Fruit fly (Drosophila melanogaster) whole organism, prepupa: ENCODE results near the gene eIF3e.

ENCODE experiments used
- Blimp-1 ChIP-seq: fragments of 200-800 bp; sonication (Bioruptor generic); optimal IDR thresholded peaks from 3 replicates; lab custom pipeline; 2017; ENCODE audit warnings: missing biosample characterization, missing genetic modification characterization, mild to moderate bottlenecking, moderate library complexity, missing genetic modification reagents
- CG10631 ChIP-seq: fragments of 200-800 bp; sonication (Bioruptor generic); optimal IDR thresholded peaks from 2 replicates; lab custom pipeline; 2016; ENCODE audit warnings: missing biosample characterization, missing genetic modification characterization
- CG10669 ChIP-seq: fragments of 200-800 bp; sonication (Bioruptor generic); optimal IDR thresholded peaks from 3 replicates; lab custom pipeline; 2018; ENCODE audit warnings: missing biosample characterization, mild to moderate bottlenecking, missing genetic modification characterization, moderate library complexity
- CG11294 ChIP-seq: fragments of 200-800 bp; sonication (Bioruptor generic); IDR thresholded peaks from 2 replicates; pipeline ENCODE4 v1.3.6; 2022; ENCODE audit warnings: missing biosample characterization, missing genetic modification characterization
- CG11762 ChIP-seq: fragments of 200-800 bp; sonication (Bioruptor generic); optimal IDR thresholded peaks from 3 replicates; lab custom pipeline; 2016; ENCODE audit warnings: missing biosample characterization, missing genetic modification characterization; ENCODE audit not compliant: insufficient read depth
- CG11902 ChIP-seq: fragments of 200-800 bp; sonication (Bioruptor generic); optimal IDR thresholded peaks from 3 replicates; lab custom pipeline; 2016; ENCODE audit warnings: missing biosample characterization, missing genetic modification characterization
- CG15336 ChIP-seq: fragments of 200-800 bp; sonication (Bioruptor generic); IDR thresholded peaks from 2 replicates; pipeline ENCODE4 v1.3.6; 2022; ENCODE audit warnings: missing biosample characterization, missing genetic modification characterization
- CG1621 ChIP-seq: fragments of 200-800 bp; sonication (Bioruptor generic); optimal IDR thresholded peaks from 3 replicates; lab custom pipeline; 2018; ENCODE audit warnings: missing biosample characterization, mild to moderate bottlenecking, missing genetic modification characterization
- CG3032 ChIP-seq: fragments of 200-800 bp; optimal IDR thresholded peaks from 2 replicates; lab custom pipeline; 2019; ENCODE audit warnings: missing biosample characterization, mild to moderate bottlenecking, missing genetic modification characterization, moderate library complexity
- CG34406 ChIP-seq: fragments of 200-800 bp; sonication (Bioruptor generic); optimal IDR thresholded peaks from 3 replicates; lab custom pipeline; 2016; ENCODE audit warnings: missing biosample characterization, missing genetic modification characterization
- CG3919 ChIP-seq: fragments of 200-800 bp; sonication (Bioruptor generic); optimal IDR thresholded peaks from 3 replicates; lab custom pipeline; 2016; ENCODE audit warnings: missing biosample characterization, missing genetic modification characterization
- CG4318 ChIP-seq: fragments of 200-800 bp; sonication (Bioruptor generic); optimal IDR thresholded peaks from 3 replicates; lab custom pipeline; 2017; ENCODE audit warnings: missing biosample characterization, mild to moderate bottlenecking, missing genetic modification characterization
- CG6163 ChIP-seq: fragments of 200-800 bp; sonication (Bioruptor generic); IDR thresholded peaks from 3 replicates; pipeline ENCODE4 v1.3.6; 2022; ENCODE audit warnings: missing biosample characterization, missing genetic modification characterization
- CG6276 ChIP-seq: fragments of 200-800 bp; sonication (Bioruptor generic); optimal IDR thresholded peaks from 2 replicates; lab custom pipeline; 2017; ENCODE audit warnings: missing biosample characterization, mild to moderate bottlenecking, missing genetic modification characterization
- CG6808 ChIP-seq: fragments of 200-800 bp; sonication (Bioruptor generic); optimal IDR thresholded peaks from 3 replicates; lab custom pipeline; 2017; ENCODE audit warnings: missing biosample characterization, missing genetic modification characterization, mild to moderate bottlenecking, moderate library complexity, missing genetic modification reagents
- CG7368 ChIP-seq: fragments of 200-800 bp; sonication (Bioruptor generic); optimal IDR thresholded peaks from 3 replicates; lab custom pipeline; 2016; ENCODE audit warnings: missing biosample characterization, missing genetic modification characterization
- CG8119 ChIP-seq: fragments of 200-800 bp; sonication (Bioruptor generic); IDR thresholded peaks from 3 replicates; pipeline ENCODE4 v1.3.6; 2022; ENCODE audit warnings: missing biosample characterization, missing genetic modification characterization
- CG8319 ChIP-seq: fragments of 200-800 bp; sonication (Bioruptor generic); optimal IDR thresholded peaks from 3 replicates; lab custom pipeline; 2016; ENCODE audit warnings: missing biosample characterization, missing genetic modification characterization
- CG8632 ChIP-seq: fragments of 200-800 bp; sonication (Bioruptor generic); optimal IDR thresholded peaks from 3 replicates; lab custom pipeline; 2016; ENCODE audit warnings: missing biosample characterization, missing genetic modification characterization
- Eip75B ChIP-seq: fragments of 200-800 bp; sonication (Bioruptor generic); optimal IDR thresholded peaks from 3 replicates; lab custom pipeline; 2016; ENCODE audit warnings: missing biosample characterization, missing genetic modification characterization
- Eip78C ChIP-seq: fragments of 200-800 bp; sonication (Bioruptor generic); peaks from one replicate; lab custom pipeline; 2016; ENCODE audit warnings: missing biosample characterization, missing genetic modification characterization
- Eip93F ChIP-seq: fragments of 200-800 bp; sonication (Bioruptor generic); optimal IDR thresholded peaks from 2 replicates; lab custom pipeline; 2016; ENCODE audit warnings: missing biosample characterization, mild to moderate bottlenecking, missing genetic modification characterization
- Ets96B ChIP-seq: fragments of 200-800 bp; optimal IDR thresholded peaks from 2 replicates; lab custom pipeline; 2019; ENCODE audit warnings: missing biosample characterization, mild to moderate bottlenecking, missing genetic modification characterization, moderate library complexity
- Gug ChIP-seq: fragments of 200-800 bp; sonication (Bioruptor generic); IDR thresholded peaks from 2 replicates; pipeline ENCODE4 v1.3.6; 2022; ENCODE audit warnings: missing biosample characterization, missing genetic modification characterization
- Hr4 ChIP-seq: fragments of 200-800 bp; sonication (Bioruptor generic); optimal IDR thresholded peaks from 3 replicates; lab custom pipeline; 2016; ENCODE audit warnings: missing biosample characterization, missing genetic modification characterization
- Met ChIP-seq: fragments of 200-800 bp; sonication (Bioruptor generic); optimal IDR thresholded peaks from 3 replicates; lab custom pipeline; 2016; ENCODE audit warnings: missing biosample characterization, missing genetic modification characterization
- OdsH ChIP-seq: fragments of 200-800 bp; sonication (Bioruptor generic); optimal IDR thresholded peaks from 3 replicates; lab custom pipeline; 2016; ENCODE audit warnings: missing biosample characterization, missing genetic modification characterization
- Smox ChIP-seq: fragments of 200-800 bp; sonication (Bioruptor generic); optimal IDR thresholded peaks from 3 replicates; lab custom pipeline; 2016; ENCODE audit warnings: missing biosample characterization, missing genetic modification characterization
- Sox102F ChIP-seq: fragments of 200-800 bp; sonication (Bioruptor generic); optimal IDR thresholded peaks from 2 replicates; lab custom pipeline; 2016; ENCODE audit warnings: missing biosample characterization, mild to moderate bottlenecking, missing genetic modification characterization
- achi ChIP-seq: fragments of 200-800 bp; sonication (Bioruptor generic); optimal IDR thresholded peaks from 3 replicates; lab custom pipeline; 2016; ENCODE audit warnings: missing biosample characterization, missing genetic modification characterization
- acj6 ChIP-seq: fragments of 200-800 bp; sonication (Bioruptor generic); optimal IDR thresholded peaks from 3 replicates; lab custom pipeline; 2016; ENCODE audit warnings: missing biosample characterization, missing genetic modification characterization
- cyc ChIP-seq: fragments of 200-800 bp; sonication (Bioruptor generic); optimal IDR thresholded peaks from 3 replicates; lab custom pipeline; 2016; ENCODE audit warnings: missing biosample characterization, missing genetic modification characterization
- dac ChIP-seq: fragments of 200-800 bp; sonication (Bioruptor generic); optimal IDR thresholded peaks from 2 replicates; lab custom pipeline; 2017; ENCODE audit warnings: missing biosample characterization, mild to moderate bottlenecking, missing genetic modification characterization
- esn ChIP-seq: fragments of 200-800 bp; sonication (Bioruptor generic); optimal IDR thresholded peaks from 2 replicates; lab custom pipeline; 2016; ENCODE audit warnings: missing biosample characterization, mild to moderate bottlenecking, missing genetic modification characterization, moderate library complexity
- fd59A ChIP-seq: fragments of 200-800 bp; sonication (Bioruptor generic); optimal IDR thresholded peaks from 2 replicates; lab custom pipeline; 2017; ENCODE audit warnings: missing biosample characterization, mild to moderate bottlenecking, missing genetic modification characterization, missing genetic modification reagents
- fd85E ChIP-seq: fragments of 200-800 bp; sonication (Bioruptor generic); optimal IDR thresholded peaks from 3 replicates; lab custom pipeline; 2016; ENCODE audit warnings: missing biosample characterization, missing genetic modification characterization
- fkh ChIP-seq: fragments of 200-800 bp; sonication (Bioruptor generic); optimal IDR thresholded peaks from 3 replicates; lab custom pipeline; 2017; ENCODE audit warnings: missing biosample characterization, mild to moderate bottlenecking, missing genetic modification characterization, moderate library complexity
- lz ChIP-seq: fragments of 200-800 bp; sonication (Bioruptor generic); optimal IDR thresholded peaks from 3 replicates; lab custom pipeline; 2016; ENCODE audit warnings: missing biosample characterization, missing genetic modification characterization
- net ChIP-seq: fragments of 200-800 bp; sonication (Bioruptor generic); optimal IDR thresholded peaks from 3 replicates; lab custom pipeline; 2016; ENCODE audit warnings: missing biosample characterization, missing genetic modification characterization
- pdm3 ChIP-seq: fragments of 200-800 bp; sonication (Bioruptor generic); optimal IDR thresholded peaks from 3 replicates; lab custom pipeline; 2016; ENCODE audit warnings: missing biosample characterization, missing genetic modification characterization
- salr ChIP-seq, 2 experiments: fragments of 200-800 bp; sonication (Bioruptor generic); optimal IDR thresholded peaks; 3 replicates each; lab custom pipeline; 2016 to 2018; ENCODE audit warnings: missing biosample characterization in 2 of 2, missing genetic modification characterization in 2 of 2, mild to moderate bottlenecking in 1 of 2
- spab ChIP-seq: fragments of 200-800 bp; sonication (Bioruptor generic); optimal IDR thresholded peaks from 2 replicates; lab custom pipeline; 2017; ENCODE audit warnings: missing biosample characterization, mild to moderate bottlenecking, missing genetic modification characterization, missing genetic modification reagents
- ss ChIP-seq, 2 experiments: fragments of 200-800 bp; sonication (Bioruptor generic); optimal IDR thresholded peaks; 2 replicates in 1 of 2; 3 replicates in 1 of 2; lab custom pipeline; 2017 to 2018; ENCODE audit warnings: mild to moderate bottlenecking in 2 of 2, missing biosample characterization in 2 of 2, missing genetic modification characterization in 2 of 2, moderate library complexity in 1 of 2
- svp ChIP-seq: fragments of 200-800 bp; sonication (Bioruptor generic); peaks from one replicate; lab custom pipeline; 2016; ENCODE audit warnings: missing biosample characterization, missing genetic modification characterization
- topi ChIP-seq: fragments of 200-800 bp; sonication (Bioruptor generic); optimal IDR thresholded peaks from 3 replicates; lab custom pipeline; 2016; ENCODE audit warnings: missing biosample characterization, missing genetic modification characterization
- vri ChIP-seq: fragments of 200-800 bp; sonication (Bioruptor generic); optimal IDR thresholded peaks from 3 replicates; lab custom pipeline; 2016; ENCODE audit warnings: missing biosample characterization, mild to moderate bottlenecking, missing genetic modification characterization

Gene eIF3e

DNA sequence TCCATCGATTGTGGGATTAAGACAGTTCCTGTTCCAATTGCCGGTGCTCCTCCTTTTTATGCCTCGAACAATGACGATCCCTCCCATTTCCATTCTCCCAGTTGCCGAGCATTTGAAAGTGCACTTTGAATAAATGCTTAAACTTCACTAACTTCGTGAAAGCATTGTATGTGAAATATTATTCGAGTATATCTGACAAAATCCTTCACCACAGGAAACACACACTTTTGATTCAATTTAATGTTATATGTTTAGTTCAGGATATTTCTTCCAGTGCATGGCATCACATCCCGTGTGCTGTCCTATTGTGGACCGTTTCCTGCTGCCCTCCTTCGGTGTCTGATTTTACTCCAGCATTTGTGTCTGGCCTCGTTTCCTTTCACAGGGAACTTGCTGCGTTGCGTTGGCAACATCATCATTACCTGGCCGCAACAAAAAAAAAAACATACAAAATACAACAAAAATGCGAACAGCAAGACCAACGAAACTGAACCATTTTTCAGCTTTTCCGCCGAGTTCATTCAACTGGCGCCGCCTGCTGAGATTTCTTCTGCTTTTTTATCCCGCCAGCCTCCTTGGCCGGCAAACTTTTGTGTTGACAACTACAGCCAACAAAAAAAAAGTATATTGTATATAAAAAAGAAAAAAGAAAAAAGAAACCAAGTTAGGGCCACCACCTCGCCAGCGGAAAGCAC lies 34.2 kb downstream of the eIF3e start (continued):
- TF ChIP-seq CG8632 (GFP tag; lab: Kevin White, UChicago): peak; percentile 43
- TF ChIP-seq achi (GFP tag; lab: Kevin White, UChicago): peak; percentile 76
- peak; percentile 65 for TF ChIP-seq CG10669 (GFP tag; lab: Kevin White, UChicago)
- peak; percentile 66 for TF ChIP-seq spab (GFP tag; lab: Kevin White, UChicago)
- TF ChIP-seq CG11294 (GFP tag; lab: Robert Waterston, UW): peak; percentile 50; the same call in 1 of the 2 replicates
- peak; percentile 71 for TF ChIP-seq acj6 (GFP tag; lab: Kevin White, UChicago)
- TF ChIP-seq pdm3 (GFP tag; lab: Kevin White, UChicago): peak; percentile 63
- TF ChIP-seq CG7368 (GFP tag; lab: Kevin White, UChicago): peak; percentile 68
- peak; percentile 77 for TF ChIP-seq Eip75B (GFP tag; lab: Kevin White, UChicago)
- TF ChIP-seq CG11762: peak; percentile 63
- no peak for TF ChIP-seq Eip93F (GFP tag; lab: Kevin White, UChicago)
- no peak for TF ChIP-seq fd85E (GFP tag; lab: Kevin White, UChicago)
- peak; percentile 35 for TF ChIP-seq Met
- TF ChIP-seq Hr4 (GFP tag; lab: Kevin White, UChicago): peak; percentile 70
- TF ChIP-seq dac (GFP tag; lab: Kevin White, UChicago): peak; percentile 18
- peak; percentile 51 for TF ChIP-seq topi (GFP tag; lab: Kevin White, UChicago)
- TF ChIP-seq CG3032 (tag; lab: Kevin White, UChicago): peak; percentile 60
- no peak for TF ChIP-seq fkh (GFP tag; lab: Kevin White, UChicago)
- TF ChIP-seq CG11902 (GFP tag; lab: Kevin White, UChicago): peak; percentile 27
- TF ChIP-seq lz (GFP tag; lab: Kevin White, UChicago): peak; percentile 34
- TF ChIP-seq svp (GFP tag; lab: Kevin White, UChicago): peak; percentile 78

DNA sequence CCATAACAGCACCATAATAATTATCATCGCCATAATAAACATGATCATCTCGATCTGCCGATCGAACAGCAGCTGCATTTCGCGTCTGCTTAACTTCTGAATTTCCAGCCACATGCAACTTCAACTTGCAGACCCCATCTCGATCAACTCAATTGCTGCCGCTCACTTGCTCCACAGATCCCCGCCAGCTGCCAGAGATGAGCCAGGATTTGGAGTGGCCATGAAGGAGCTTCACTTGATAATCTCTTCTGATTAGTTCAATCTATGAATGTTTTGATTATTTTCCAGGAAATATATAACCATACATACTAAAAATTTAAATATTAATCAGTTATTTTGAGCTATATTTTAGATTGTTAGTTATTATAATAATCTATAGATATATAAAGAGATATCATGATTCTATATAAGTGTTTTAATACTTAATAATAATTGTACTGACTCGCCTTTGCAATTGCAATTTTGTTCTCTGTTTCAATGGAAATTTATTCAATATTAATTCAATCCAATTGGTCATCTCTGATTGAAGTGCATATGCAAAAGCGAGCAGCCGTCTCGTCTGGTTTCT lies 35.2 kb downstream of the eIF3e start:
- TF ChIP-seq pdm3 (GFP tag; lab: Kevin White, UChicago) (no peak), Gug (no peak), CG15336 (GFP tag; lab: Robert Waterston, UW) (peak; percentile 10; the same call in 1 of the 2 replicates), OdsH (GFP tag; lab: Kevin White, UChicago) (no peak), esn (GFP tag; lab: Kevin White, UChicago) (no peak), CG10631 (GFP tag; lab: Kevin White, UChicago) (peak; percentile 9), CG1621 (tag; lab: Kevin White, UChicago) (no peak), CG8119 (GFP tag; lab: Robert Waterston, UW) (0 out of 3 replicates have a peak, but pooled peaks have one; percentile 14), CG3919 (GFP tag; lab: Kevin White, UChicago) (no peak), CG4318 (GFP tag; lab: Kevin White, UChicago) (peak; percentile 37), fd59A (no peak), spab (GFP tag; lab: Kevin White, UChicago) (peak; percentile 29), Ets96B (tag; lab: Kevin White, UChicago) (peak; percentile 7), CG6163 (peak; percentile 52; the same call in 1 of the 3 replicates), Smox (GFP tag; lab: Kevin White, UChicago) (no peak), salr (GFP tag; optimal IDR thresholded peaks at IDR 0.05; lab: Kevin White, UChicago) (no peak), CG34406 (GFP tag; lab: Kevin White, UChicago) (no peak), CG6276 (peak; percentile 23), topi (GFP tag; lab: Kevin White, UChicago) (no peak), CG11762 (no peak), Blimp-1 (no peak), CG11902 (GFP tag; lab: Kevin White, UChicago) (no peak), ss (GFP tag; optimal IDR thresholded peaks at IDR 0.05; lab: Kevin White, UChicago) (peak in 1 of 2 experiments; percentile 15), CG3032 (tag; lab: Kevin White, UChicago) (peak; percentile 26), Eip75B (GFP tag; lab: Kevin White, UChicago) (no peak), CG6808 (GFP tag; lab: Kevin White, UChicago) (peak; percentile 34), svp (GFP tag; lab: Kevin White, UChicago) (peak; percentile 33), CG7368 (GFP tag; lab: Kevin White, UChicago) (no peak), vri (GFP tag; lab: Kevin White, UChicago) (no peak), CG8319 (GFP tag; lab: Kevin White, UChicago) (no peak), cyc (GFP tag; lab: Kevin White, UChicago) (no peak), CG10669 (GFP tag; lab: Kevin White, UChicago) (peak; percentile 13), Sox102F (GFP tag; lab: Kevin White, UChicago) (no peak), net (GFP tag; lab: Kevin White, UChicago) (peak; percentile 7), Eip78C (GFP tag; lab: Kevin White, UChicago) (no peak), achi (GFP tag; lab: Kevin White, UChicago) (no peak)
